Worm (Caenorhabditis elegans) whole organism, midembryonic: ENCODE data around the gene lim-4.

Experiments
- T22C8.4 ChIP-seq: fragments of 200-800 bp; sonication (Bioruptor generic); IDR thresholded peaks from 2 replicates; pipeline ENCODE4 v1.3.6; 2022; ENCODE audit warnings: missing genetic modification characterization, missing compliant biosample characterization
- cog-1 ChIP-seq: sonication (generic microtip); optimal IDR thresholded peaks from 2 replicates; lab custom pipeline; 2016; ENCODE audit warnings: missing genetic modification characterization, missing compliant biosample characterization
- med-1 ChIP-seq: sonication (generic microtip); optimal IDR thresholded peaks from 2 replicates; lab custom pipeline; 2017; ENCODE audit warnings: missing genetic modification characterization, mild to moderate bottlenecking, missing compliant biosample characterization, antibody characterized with exemption, missing genetic modification reagents; ENCODE audit not compliant: insufficient read depth
- ref-1 ChIP-seq: fragments of 200-800 bp; sonication (Bioruptor generic); conservative IDR thresholded peaks from 2 replicates; pipeline ENCODE4 v1.3.6; 2022; ENCODE audit warnings: missing genetic modification reagents, missing genetic modification characterization, missing compliant biosample characterization
- ztf-23 ChIP-seq: fragments of 200-800 bp; sonication (Bioruptor generic); IDR thresholded peaks from 2 replicates; pipeline ENCODE4 v1.3.6; 2022; ENCODE audit warnings: missing genetic modification reagents, missing genetic modification characterization, missing compliant biosample characterization
- ztf-29 ChIP-seq: fragments of 200-800 bp; sonication (Bioruptor generic); IDR thresholded peaks from 2 replicates; pipeline ENCODE4 v1.3.6; 2022; ENCODE audit warnings: missing genetic modification reagents, missing genetic modification characterization, missing compliant biosample characterization

- TF ChIP-seq ztf-29 (GFP tag; lab: Robert Waterston, UW) (no peak), ref-1 (GFP tag; lab: Robert Waterston, UW) (no peak), cog-1 (no peak), med-1 (GFP tag; lab: Kevin White, UChicago) (no peak), T22C8.4 (GFP tag; lab: Robert Waterston, UW) (no peak), ztf-23 (GFP tag; lab: Robert Waterston, UW) (no peak)
Observed at ce11 chrX:3873445-3873844, at the start of gene lim-4.
